Worm (Caenorhabditis elegans) whole organism, L3 larva: Measurements from ENCODE around the gene nspb-2.

Source experiments
- R02D3.7 ChIP-seq: fragments of 150-350 bp; optimal IDR thresholded peaks from 2 replicates; lab custom pipeline; 2014; ENCODE audit warnings: missing biosample characterization, missing genetic modification characterization
- aly-2 ChIP-seq: fragments of 150-350 bp; optimal IDR thresholded peaks from 2 replicates; lab custom pipeline; 2014; ENCODE audit warnings: missing biosample characterization, missing genetic modification characterization
- ceh-9 ChIP-seq: sonication (generic microtip); optimal IDR thresholded peaks from 2 replicates; lab custom pipeline; 2018; ENCODE audit warnings: missing biosample characterization, missing genetic modification characterization
- egl-27 ChIP-seq: sonication (generic microtip); optimal IDR thresholded peaks from 4 replicates; lab custom pipeline; 2017; ENCODE audit warnings: missing biosample characterization, missing genetic modification reagents, missing genetic modification characterization
- fos-1 ChIP-seq: fragments of 150-350 bp; optimal IDR thresholded peaks from 2 replicates; lab custom pipeline; 2014; ENCODE audit warnings: missing biosample characterization, missing genetic modification characterization
- nhr-12 ChIP-seq: fragments of 150-350 bp; optimal IDR thresholded peaks from 2 replicates; lab custom pipeline; 2014; ENCODE audit warnings: missing biosample characterization, missing genetic modification characterization
- nhr-28 ChIP-seq: fragments of 150-350 bp; optimal IDR thresholded peaks from 2 replicates; lab custom pipeline; 2014; ENCODE audit warnings: missing biosample characterization, missing genetic modification characterization
- skn-1 ChIP-seq: fragments of 150-350 bp; optimal IDR thresholded peaks from 2 replicates; lab custom pipeline; 2014; ENCODE audit warnings: missing biosample characterization, missing genetic modification characterization
- snpc-4 ChIP-seq: fragments of 150-350 bp; optimal IDR thresholded peaks from 2 replicates; lab custom pipeline; 2014; ENCODE audit warnings: missing biosample characterization, missing genetic modification characterization

DNA sequence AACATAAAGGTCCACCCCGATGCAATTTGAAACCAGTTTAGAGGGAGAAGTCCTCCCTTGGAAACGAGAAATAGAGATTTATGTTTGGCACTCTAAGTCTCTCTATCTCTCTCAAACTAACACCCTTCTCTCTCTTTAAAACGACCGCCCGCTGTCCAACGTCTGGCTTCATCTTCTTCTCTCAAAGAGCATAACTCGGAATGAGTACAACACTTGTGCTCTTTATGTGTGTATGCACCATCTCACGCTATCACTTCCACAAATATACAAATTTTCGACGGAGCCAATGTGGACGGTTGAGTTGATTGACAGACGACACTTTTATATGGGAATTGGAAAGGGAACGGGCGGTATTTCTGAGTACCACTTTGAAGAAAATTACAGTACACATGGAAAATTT lies 17.2 kb upstream of the nspb-2 start:
- TF ChIP-seq egl-27 (tag; lab: Kevin White, UChicago) (no peak), nhr-28 (no peak), R02D3.7 (tag; lab: Kevin White, UChicago) (no peak), fos-1 (tag; lab: Kevin White, UChicago) (no peak), nhr-12 (tag; lab: Kevin White, UChicago) (no peak), skn-1 (tag; lab: Kevin White, UChicago) (no peak), aly-2 (tag; lab: Kevin White, UChicago) (no peak), snpc-4 (no peak), ceh-9 (tag; lab: Kevin White, UChicago) (no peak)
